Worm (Caenorhabditis elegans): Measurements from ENCODE around the gene znf-598.

The znf-598 gene

DNA sequence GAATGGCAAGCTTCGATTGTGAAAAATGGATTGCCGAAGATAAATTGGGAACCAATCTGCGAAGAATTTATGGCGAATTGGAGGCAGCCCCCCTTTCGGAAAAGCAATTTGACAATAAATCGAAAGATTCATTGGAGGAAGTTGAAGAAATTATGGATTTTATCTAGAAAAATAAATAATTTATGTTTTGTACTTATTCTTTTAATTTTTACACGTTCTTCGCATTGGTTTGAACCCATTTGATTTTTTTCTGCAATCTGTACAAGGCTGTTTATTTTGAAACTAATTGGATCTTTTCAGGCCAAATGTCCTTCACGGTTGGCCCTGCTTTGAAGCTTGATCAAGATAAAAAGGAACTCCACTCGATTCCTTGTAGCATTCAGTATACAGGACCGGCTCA lies 27.4 kb downstream of the znf-598 start, which contains the start of gene ZK1127.13:
ZK1127.13 (plus strand) TSS at position 301 of the 400 bp plus-strand sequence.
- no peak for TF ChIP-seq dmd-8 (GFP tag; IDR thresholded peaks at IDR 0.05)
- TF ChIP-seq lin-15B (tag; optimal IDR thresholded peaks at IDR 0.05) = no peak
- no peak for TF ChIP-seq arid-1 (GFP tag; conservative IDR thresholded peaks at IDR 0.05)
- TF ChIP-seq lin-1 (GFP tag; IDR thresholded peaks at IDR 0.05) = no peak
- no peak for TF ChIP-seq fkh-10 (GFP tag; optimal IDR thresholded peaks at IDR 0.05)
- no peak for TF ChIP-seq pha-4 (GFP tag; IDR thresholded peaks at IDR 0.05)
- no peak for TF ChIP-seq pha-4 (tag; optimal IDR thresholded peaks at IDR 0.05)
- no peak for TF ChIP-seq mxl-2 (GFP tag; conservative IDR thresholded peaks at IDR 0.05)
- no peak for TF ChIP-seq F10B5.3 (tag; optimal IDR thresholded peaks at IDR 0.05)
- no peak for TF ChIP-seq hlh-30 (tag; optimal IDR thresholded peaks at IDR 0.05; ENCODE audit: insufficient read depth)
- TF ChIP-seq ZK546.5 (tag; optimal IDR thresholded peaks at IDR 0.05) = no peak

DNA sequence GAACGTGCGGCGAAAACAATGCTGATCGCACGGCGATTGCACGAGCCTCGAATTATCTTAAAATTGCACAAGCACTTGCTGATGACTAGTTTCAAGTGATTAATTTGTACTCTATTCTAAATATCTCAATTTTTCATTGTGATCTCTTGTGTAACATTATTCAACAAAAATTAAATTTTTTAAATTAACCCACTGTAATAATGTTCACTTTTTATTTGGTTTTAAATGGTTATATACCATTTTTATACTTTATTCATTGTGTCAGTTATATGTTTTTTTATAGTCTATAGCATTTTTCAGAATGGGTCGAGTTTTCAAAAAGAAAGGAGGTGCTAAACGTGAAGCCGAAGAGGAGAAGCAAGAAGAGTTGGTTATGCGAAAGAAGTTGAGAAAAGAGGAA lies 28.0 kb downstream of the znf-598 start, which contains the start of gene ZK1127.4:
ZK1127.4 (plus strand) TSS at position 301 of the 400 bp plus-strand sequence.
- TF ChIP-seq sdz-12 (GFP tag; optimal IDR thresholded peaks at IDR 0.05) = no peak
- no peak for TF ChIP-seq fos-1 (tag; optimal IDR thresholded peaks at IDR 0.05)
- TF ChIP-seq nhr-76 (tag; optimal IDR thresholded peaks at IDR 0.05) = no peak
- TF ChIP-seq Y75B8A.6 (GFP tag; IDR thresholded peaks at IDR 0.05) = no peak
- no peak for TF ChIP-seq Y5F2A.4 (GFP tag; optimal IDR thresholded peaks at IDR 0.05)
- TF ChIP-seq dve-1 (tag; optimal IDR thresholded peaks at IDR 0.05; ENCODE audit: insufficient read depth) = no peak
- TF ChIP-seq pqm-1 (tag; optimal IDR thresholded peaks at IDR 0.05) = no peak
- no peak for TF ChIP-seq nhr-48 (tag; optimal IDR thresholded peaks at IDR 0.05)
- no peak for TF ChIP-seq nhr-42 (GFP tag; IDR thresholded peaks at IDR 0.05)
- no peak for TF ChIP-seq daf-12 (tag; optimal IDR thresholded peaks at IDR 0.05)

DNA sequence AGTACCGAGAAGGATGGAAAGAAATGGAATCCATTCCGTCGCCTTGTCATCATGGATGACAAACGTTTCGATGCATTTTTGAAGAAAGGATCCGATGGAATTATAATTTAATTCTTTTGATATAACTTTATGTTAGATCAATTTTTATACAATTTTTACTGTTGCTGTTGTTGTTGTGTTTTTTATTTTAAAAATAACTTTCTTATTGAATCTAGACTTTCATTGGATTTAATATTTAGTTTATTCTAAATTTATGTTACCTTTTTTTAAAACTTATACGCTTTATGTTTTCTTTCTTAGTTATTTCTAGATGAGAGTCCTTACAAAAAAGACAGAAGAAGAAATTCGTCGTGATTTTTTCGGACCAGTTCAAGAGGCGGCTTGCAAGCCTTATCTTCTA lies 29.4 kb downstream of the znf-598 start, which contains the start of gene ZK1127.3:
ZK1127.3 (plus strand) TSS at position 301 of the 400 bp plus-strand sequence.
- TF ChIP-seq ces-1 (GFP tag; optimal IDR thresholded peaks at IDR 0.05) (no peak), ama-1 (optimal IDR thresholded peaks at IDR 0.05) (no peak), D1046.2 (GFP tag; IDR thresholded peaks at IDR 0.05) (no peak), egl-43 (GFP tag; IDR thresholded peaks at IDR 0.05) (no peak), ZK337.2 (GFP tag; IDR thresholded peaks at IDR 0.05) (no peak), dpl-1 (GFP tag; optimal IDR thresholded peaks at IDR 0.05) (no peak), madf-5 (GFP tag; IDR thresholded peaks at IDR 0.05) (no peak), nhr-48 (tag; optimal IDR thresholded peaks at IDR 0.05) (no peak), sdz-12 (GFP tag; optimal IDR thresholded peaks at IDR 0.05) (no peak), unc-130 (GFP tag; optimal IDR thresholded peaks at IDR 0.05) (no peak), lir-3 (tag; optimal IDR thresholded peaks at IDR 0.05) (no peak), nhr-11 (tag; optimal IDR thresholded peaks at IDR 0.05) (no peak), F37D6.2 (tag; optimal IDR thresholded peaks at IDR 0.05) (no peak), tra-1 (GFP tag; IDR thresholded peaks at IDR 0.05) (no peak), zag-1 (tag; optimal IDR thresholded peaks at IDR 0.05) (no peak), lin-39 (tag; optimal IDR thresholded peaks at IDR 0.05) (no peak), hmg-1.1 (GFP tag; IDR thresholded peaks at IDR 0.05) (no peak), mdt-29 (GFP tag; IDR thresholded peaks at IDR 0.05) (no peak), zip-11 (GFP tag; IDR thresholded peaks at IDR 0.05) (no peak)

DNA sequence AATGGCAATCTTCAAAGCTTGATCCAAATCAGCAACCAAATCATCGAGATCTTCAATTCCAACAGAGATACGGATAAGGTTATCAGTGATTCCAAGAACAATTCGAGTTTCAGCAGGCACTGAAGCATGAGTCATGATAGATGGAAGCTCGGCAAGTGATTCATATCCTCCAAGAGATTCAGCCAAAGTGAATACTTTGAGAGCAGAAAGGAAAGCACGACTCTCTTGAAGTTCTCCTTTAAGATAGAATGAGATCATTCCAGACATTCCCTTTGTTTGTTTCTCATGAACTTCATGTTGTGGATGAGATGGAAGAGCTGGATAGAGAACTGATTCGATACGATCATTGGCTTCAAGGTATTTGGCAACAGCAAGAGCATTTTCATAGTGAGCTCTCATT lies 30.7 kb downstream of the znf-598 start:
- TF ChIP-seq T20F7.1 (GFP tag; optimal IDR thresholded peaks at IDR 0.05) (no peak), lin-38 (GFP tag; IDR thresholded peaks at IDR 0.05) (peak; percentile 14; the same call in 1 of the 2 replicates), unc-62 (GFP tag; optimal IDR thresholded peaks at IDR 0.05 in 1 of 2) (peak in 1 of 2 experiments; percentile 98), unc-62 (tag; optimal IDR thresholded peaks at IDR 0.05) (no peak), nhr-11 (tag; optimal IDR thresholded peaks at IDR 0.05) (no peak)

Data from whole organism, L4 larva.